Fruit fly (Drosophila melanogaster) whole organism, embryonic: Measurements from ENCODE around the gene PolA1.
A peak's percentile ranks its signal among the peaks of the same experiment; 100 is the strongest.

ENCODE experiments used
- Awh ChIP-seq: fragments of 200-800 bp; sonication (Bioruptor generic); IDR thresholded peaks from 2 replicates; pipeline ENCODE4, ENCODE4 v1.3.6; 2022; ENCODE audit warnings: missing biosample characterization, missing genetic modification characterization
- CG10147 ChIP-seq: fragments of 200-800 bp; sonication (Bioruptor generic); optimal IDR thresholded peaks from 2 replicates; lab custom pipeline; 2019; ENCODE audit warnings: missing biosample characterization, mild to moderate bottlenecking, missing genetic modification characterization, moderate library complexity
- CG10267 ChIP-seq: fragments of 200-800 bp; sonication (Bioruptor generic); optimal IDR thresholded peaks from 2 replicates; lab custom pipeline; 2018; ENCODE audit warnings: missing biosample characterization, mild to moderate bottlenecking, missing genetic modification characterization, moderate library complexity
- CG10366 ChIP-seq: fragments of 200-800 bp; sonication (Bioruptor generic); IDR thresholded peaks from 2 replicates; pipeline ENCODE4 v1.3.6; 2022; ENCODE audit warnings: missing biosample characterization, missing genetic modification characterization
- CG11560 ChIP-seq: fragments of 200-800 bp; sonication (Bioruptor generic); IDR thresholded peaks from 3 replicates; pipeline ENCODE4 v1.3.6; 2022; ENCODE audit warnings: missing biosample characterization, missing genetic modification characterization
- CG14014 ChIP-seq: fragments of 200-800 bp; sonication (Bioruptor generic); IDR thresholded peaks from 2 replicates; pipeline ENCODE4 v1.3.6; 2022; ENCODE audit warnings: missing biosample characterization, missing genetic modification characterization
- CG14965 ChIP-seq: fragments of 200-800 bp; sonication (Bioruptor generic); optimal IDR thresholded peaks from 2 replicates; lab custom pipeline; 2016; ENCODE audit warnings: missing biosample characterization, missing genetic modification characterization, borderline replicate concordance
- CG15011 ChIP-seq: fragments of 200-800 bp; sonication (Bioruptor generic); optimal IDR thresholded peaks from 3 replicates; lab custom pipeline; 2018; ENCODE audit warnings: missing biosample characterization, mild to moderate bottlenecking, missing genetic modification characterization
- CG16863 ChIP-seq: fragments of 200-800 bp; sonication (Bioruptor generic); optimal IDR thresholded peaks from 3 replicates; lab custom pipeline; 2016; ENCODE audit warnings: missing biosample characterization, missing genetic modification characterization
- CG17359 ChIP-seq: fragments of 200-800 bp; sonication (Bioruptor generic); optimal IDR thresholded peaks from 3 replicates; lab custom pipeline; 2018; ENCODE audit warnings: missing biosample characterization, mild to moderate bottlenecking, missing genetic modification characterization, moderate library complexity
- CG18011 ChIP-seq: fragments of 200-800 bp; sonication (Bioruptor generic); optimal IDR thresholded peaks from 2 replicates; lab custom pipeline; 2017; ENCODE audit warnings: missing biosample characterization, missing genetic modification characterization, mild to moderate bottlenecking, moderate library complexity, missing genotype
- CG2889 ChIP-seq: fragments of 200-800 bp; sonication (Bioruptor generic); IDR thresholded peaks from 3 replicates; pipeline ENCODE4 v1.3.6; 2022; ENCODE audit warnings: missing biosample characterization, missing genetic modification characterization
- CG33213 ChIP-seq: fragments of 200-800 bp; sonication (Bioruptor generic); optimal IDR thresholded peaks from 3 replicates; lab custom pipeline; 2016; ENCODE audit warnings: missing biosample characterization, missing genetic modification characterization
- CG34376 ChIP-seq: fragments of 200-800 bp; sonication (Bioruptor generic); optimal IDR thresholded peaks from 2 replicates; lab custom pipeline; 2018; ENCODE audit warnings: missing biosample characterization, mild to moderate bottlenecking, missing genetic modification characterization
- CG4360 ChIP-seq: fragments of 200-800 bp; sonication (Bioruptor generic); IDR thresholded peaks from 2 replicates; pipeline ENCODE4 v1.3.6; 2022; ENCODE audit warnings: missing biosample characterization, missing genetic modification characterization
- CG7745 ChIP-seq: fragments of 200-800 bp; sonication (Bioruptor generic); optimal IDR thresholded peaks from 2 replicates; lab custom pipeline; 2018; ENCODE audit warnings: missing biosample characterization, mild to moderate bottlenecking, missing genetic modification characterization, moderate library complexity
- CG7963 ChIP-seq: fragments of 200-800 bp; sonication (Bioruptor generic); IDR thresholded peaks from 3 replicates; pipeline ENCODE4 v1.3.6; 2022; ENCODE audit warnings: missing biosample characterization, missing genetic modification characterization; ENCODE audit not compliant: partially characterized antibody
- CG9609 ChIP-seq: fragments of 200-800 bp; sonication (Bioruptor generic); optimal IDR thresholded peaks from 3 replicates; lab custom pipeline; 2016; ENCODE audit warnings: missing biosample characterization, missing genetic modification characterization
- CG9797 ChIP-seq: fragments of 200-800 bp; sonication (Bioruptor generic); optimal IDR thresholded peaks from 3 replicates; lab custom pipeline; 2018; ENCODE audit warnings: missing biosample characterization, mild to moderate bottlenecking, missing genetic modification characterization
- Dll ChIP-seq: fragments of 200-800 bp; sonication (Bioruptor generic); IDR thresholded peaks from 4 replicates; pipeline ENCODE4 v1.3.6; 2022; ENCODE audit warnings: missing biosample characterization, missing genetic modification characterization; ENCODE audit not compliant: partially characterized antibody
- Doc2 ChIP-seq: fragments of 200-800 bp; sonication (Bioruptor generic); IDR thresholded peaks from 2 replicates; pipeline ENCODE4 v1.3.6; 2022; ENCODE audit warnings: missing biosample characterization, missing genetic modification characterization
- Eip74EF ChIP-seq, 2 experiments: fragments of 200-800 bp in 1 of 2; fragments of >200 bp in 1 of 2; sonication (Bioruptor generic) in 1 of 2; optimal IDR thresholded peaks; 2 replicates each; lab custom pipeline; 2017 to 2019; ENCODE audit warnings: missing biosample characterization in 2 of 2, missing genetic modification characterization in 2 of 2, mild to moderate bottlenecking in 1 of 2, moderate library complexity in 1 of 2
- HLHmδ ChIP-seq: fragments of 200-800 bp; sonication (Bioruptor generic); optimal IDR thresholded peaks from 2 replicates; lab custom pipeline; 2018; ENCODE audit warnings: missing biosample characterization, mild to moderate bottlenecking, missing genetic modification characterization, moderate library complexity
- Lim3 ChIP-seq: fragments of 200-800 bp; sonication (Bioruptor generic); IDR thresholded peaks from 2 replicates; pipeline ENCODE4 v1.3.6; 2022; ENCODE audit warnings: missing biosample characterization, missing genetic modification characterization
- MESR4 ChIP-seq: fragments of 200-800 bp; sonication (Bioruptor generic); optimal IDR thresholded peaks from 2 replicates; lab custom pipeline; 2018; ENCODE audit warnings: missing biosample characterization, mild to moderate bottlenecking, missing genetic modification characterization, moderate library complexity
- Mrtf ChIP-seq: fragments of 200-800 bp; sonication (Bioruptor generic); IDR thresholded peaks from 3 replicates; pipeline ENCODE4 v1.3.6; 2022; ENCODE audit warnings: missing biosample characterization, missing genetic modification characterization
- Neu2 ChIP-seq: fragments of 200-800 bp; sonication (Bioruptor generic); optimal IDR thresholded peaks from 3 replicates; lab custom pipeline; 2016; ENCODE audit warnings: missing biosample characterization, missing genetic modification characterization, borderline replicate concordance
- Oaz ChIP-seq: fragments of 200-800 bp; sonication (Bioruptor generic); IDR thresholded peaks from 2 replicates; pipeline ENCODE4 v1.3.6; 2022; ENCODE audit warnings: missing biosample characterization, missing genetic modification characterization
- Sry-δ ChIP-seq: fragments of 200-800 bp; sonication (Bioruptor generic); optimal IDR thresholded peaks from 2 replicates; lab custom pipeline; 2016; ENCODE audit warnings: missing biosample characterization, missing genetic modification characterization
- Vsx1 ChIP-seq: fragments of 200-800 bp; sonication (Bioruptor generic); optimal IDR thresholded peaks from 2 replicates; lab custom pipeline; 2017; ENCODE audit warnings: missing biosample characterization, mild to moderate bottlenecking, missing genetic modification characterization, missing genetic modification reagents
- abd-A ChIP-seq: fragments of 200-800 bp; sonication (Bioruptor generic); optimal IDR thresholded peaks from 3 replicates; lab custom pipeline; 2019; ENCODE audit warnings: missing biosample characterization, mild to moderate bottlenecking, missing genetic modification characterization, moderate library complexity
- br ChIP-seq: fragments of >200 bp; optimal IDR thresholded peaks from 2 replicates; lab custom pipeline; 2017
- btn ChIP-seq: fragments of 200-800 bp; sonication (Bioruptor generic); optimal IDR thresholded peaks from 2 replicates; lab custom pipeline; 2016; ENCODE audit warnings: missing biosample characterization, missing genetic modification characterization
- dati ChIP-seq: fragments of 200-800 bp; sonication (Bioruptor generic); IDR thresholded peaks from 2 replicates; pipeline ENCODE4 v1.3.6; 2022; ENCODE audit warnings: missing biosample characterization, missing genetic modification characterization
- en ChIP-seq: fragments of 200-800 bp; sonication (Bioruptor generic); optimal IDR thresholded peaks from 2 replicates; lab custom pipeline; 2016; ENCODE audit warnings: missing biosample characterization, missing genetic modification characterization
- ewg ChIP-seq: fragments of 200-800 bp; sonication (Bioruptor generic); optimal IDR thresholded peaks from 3 replicates; lab custom pipeline; 2017; ENCODE audit warnings: mild to moderate bottlenecking, missing biosample characterization, missing genetic modification reagents, missing genetic modification characterization
- fd96Cb ChIP-seq: fragments of 200-800 bp; sonication (Bioruptor generic); optimal IDR thresholded peaks from 2 replicates; lab custom pipeline; 2018; ENCODE audit warnings: missing biosample characterization, mild to moderate bottlenecking, missing genetic modification characterization, moderate library complexity
- gt ChIP-seq: fragments of 200-800 bp; sonication (Bioruptor generic); IDR thresholded peaks from 2 replicates; pipeline ENCODE4 v1.3.6; 2022; ENCODE audit warnings: missing biosample characterization, missing genetic modification characterization
- lov ChIP-seq, 2 experiments: fragments of 200-800 bp in 1 of 2; fragments of >200 bp in 1 of 2; sonication (Bioruptor generic) in 1 of 2; IDR thresholded peaks in 1 of 2; optimal IDR thresholded peaks in 1 of 2; 2 replicates in 1 of 2; 3 replicates in 1 of 2; pipeline versions ENCODE4 v1.3.6 to Lab custom; 2017 to 2022; ENCODE audit warnings: missing biosample characterization in 1 of 2, missing genetic modification characterization in 1 of 2
- mirr ChIP-seq: fragments of 200-800 bp; sonication (Bioruptor generic); optimal IDR thresholded peaks from 3 replicates; lab custom pipeline; 2018; ENCODE audit warnings: missing biosample characterization, mild to moderate bottlenecking, missing genetic modification characterization
- nerfin-1 ChIP-seq: fragments of 200-800 bp; sonication (Bioruptor generic); optimal IDR thresholded peaks from 3 replicates; lab custom pipeline; 2019; ENCODE audit warnings: missing biosample characterization, mild to moderate bottlenecking, missing genetic modification characterization, moderate library complexity
- pum ChIP-seq: fragments of 200-800 bp; sonication (Bioruptor generic); optimal IDR thresholded peaks from 2 replicates; lab custom pipeline; 2016; ENCODE audit warnings: missing biosample characterization, missing genetic modification characterization
- pzg ChIP-seq: fragments of 200-800 bp; sonication (Bioruptor generic); optimal IDR thresholded peaks from 3 replicates; lab custom pipeline; 2018; ENCODE audit warnings: missing biosample characterization, mild to moderate bottlenecking, missing genetic modification characterization, moderate library complexity
- sc ChIP-seq, 3 experiments: fragments of >200 bp in 2 of 3; fragments of 200-800 bp in 1 of 3; sonication (Bioruptor generic) in 1 of 3; optimal IDR thresholded peaks; 2 replicates in 2 of 3; 3 replicates in 1 of 3; lab custom pipeline; 2017; ENCODE audit warnings: mild to moderate bottlenecking in 1 of 3, missing biosample characterization in 1 of 3, missing genetic modification characterization in 1 of 3, missing genetic modification reagents in 1 of 3
- schlank ChIP-seq: fragments of 200-800 bp; sonication (Bioruptor generic); optimal IDR thresholded peaks from 2 replicates; lab custom pipeline; 2018; ENCODE audit warnings: missing biosample characterization, mild to moderate bottlenecking, missing genetic modification characterization
- slou ChIP-seq: fragments of 200-800 bp; sonication (Bioruptor generic); optimal IDR thresholded peaks from 3 replicates; lab custom pipeline; 2016; ENCODE audit warnings: missing biosample characterization, missing genetic modification characterization
- sqz ChIP-seq: fragments of 200-800 bp; sonication (Bioruptor generic); optimal IDR thresholded peaks from 3 replicates; lab custom pipeline; 2018; ENCODE audit warnings: missing biosample characterization, mild to moderate bottlenecking, missing genetic modification characterization
- tgo ChIP-seq: fragments of 200-800 bp; sonication (Bioruptor generic); IDR thresholded peaks from 3 replicates; pipeline ENCODE4 v1.3.6; 2022; ENCODE audit warnings: missing biosample characterization, missing genetic modification characterization
- usp ChIP-seq: fragments of >200 bp; optimal IDR thresholded peaks from 2 replicates; lab custom pipeline; 2017; ENCODE audit warnings: missing biosample characterization, missing genetic modification characterization
- z ChIP-seq: fragments of 200-800 bp; sonication (Bioruptor generic); IDR thresholded peaks from 3 replicates; pipeline ENCODE4 v1.3.6; 2022; ENCODE audit warnings: missing biosample characterization, missing genetic modification characterization

Gene PolA1

dm6 chr3R:21719934-21720431 is 48.4 kb upstream of the PolA1 start (continued):
- no peak for TF ChIP-seq CG9797 (GFP tag; lab: Kevin White, UChicago)
- no peak for TF ChIP-seq abd-A (tag; lab: Kevin White, UChicago)
- TF ChIP-seq CG10147 (GFP tag; lab: Kevin White, UChicago): peak; percentile 52
- TF ChIP-seq Doc2 (GFP tag; lab: Robert Waterston, UW): no peak
- no peak for TF ChIP-seq Sry-δ (GFP tag; lab: Kevin White, UChicago)
- TF ChIP-seq CG14014 (GFP tag; lab: Robert Waterston, UW): no peak
- TF ChIP-seq CG7745 (tag; lab: Kevin White, UChicago): no peak
- TF ChIP-seq Lim3 (GFP tag; lab: Robert Waterston, UW): no peak
- no peak for TF ChIP-seq Mrtf
- TF ChIP-seq en (GFP tag; lab: Kevin White, UChicago): no peak
- TF ChIP-seq CG2889: no peak
- no peak for TF ChIP-seq pzg (GFP tag; lab: Kevin White, UChicago)
- TF ChIP-seq sc (optimal IDR thresholded peaks at IDR 0.05; lab: Kevin White, UChicago): no peak
- no peak for TF ChIP-seq sc (GFP tag; optimal IDR thresholded peaks at IDR 0.05; lab: Kevin White, UChicago)
- TF ChIP-seq CG10366 (GFP tag; lab: Robert Waterston, UW): peak; percentile 25; the same call in 1 of the 2 replicates
- no peak for TF ChIP-seq CG9609 (GFP tag; lab: Kevin White, UChicago)
- TF ChIP-seq btn (GFP tag; lab: Kevin White, UChicago): no peak
- no peak for TF ChIP-seq z
- TF ChIP-seq CG33213 (GFP tag; lab: Kevin White, UChicago): no peak
- peak in 1 of 2 experiments; percentile 42 for TF ChIP-seq Eip74EF (GFP tag; optimal IDR thresholded peaks at IDR 0.05; lab: Kevin White, UChicago)
- TF ChIP-seq Oaz (GFP tag; lab: Robert Waterston, UW): no peak
- TF ChIP-seq Neu2: no peak
- TF ChIP-seq schlank: no peak
- no peak for TF ChIP-seq Dll
- TF ChIP-seq Awh (GFP tag; lab: Robert Waterston, UW): no peak
- TF ChIP-seq pum (GFP tag; lab: Kevin White, UChicago): no peak
- no peak for TF ChIP-seq CG11560 (tag; lab: Robert Waterston, UW)
- no peak for TF ChIP-seq CG14965 (GFP tag; lab: Kevin White, UChicago)
- peak; percentile 14 for TF ChIP-seq slou
- no peak; the same call in 1 of the 2 replicates for TF ChIP-seq CG4360 (GFP tag; lab: Robert Waterston, UW)
- peak; percentile 31 for TF ChIP-seq CG18011
- TF ChIP-seq HLHmδ (GFP tag; lab: Kevin White, UChicago): no peak
- TF ChIP-seq CG7963 (GFP tag; lab: Robert Waterston, UW): no peak
- peak; percentile 6 for TF ChIP-seq CG15011
- TF ChIP-seq tgo: peak; percentile 37; the same call in 1 of the 3 replicates
- no peak for TF ChIP-seq sqz (GFP tag; lab: Kevin White, UChicago)
- peak; percentile 57 for TF ChIP-seq CG17359 (tag; lab: Kevin White, UChicago)
- peak; percentile 30 for TF ChIP-seq CG16863
- no peak for TF ChIP-seq usp (GFP tag; lab: Kevin White, UChicago)
- TF ChIP-seq CG10267 (tag; lab: Kevin White, UChicago): peak; percentile 20
- TF ChIP-seq Vsx1: no peak
- no peak for TF ChIP-seq CG34376 (GFP tag; lab: Kevin White, UChicago)
- no peak for TF ChIP-seq gt (GFP tag; lab: Robert Waterston, UW)
- TF ChIP-seq mirr (GFP tag; lab: Kevin White, UChicago): no peak
- no peak for TF ChIP-seq dati (GFP tag; lab: Robert Waterston, UW)
- no peak for TF ChIP-seq br (lab: Kevin White, UChicago)
- TF ChIP-seq lov (optimal IDR thresholded peaks at IDR 0.05; lab: Kevin White, UChicago): no peak
- TF ChIP-seq lov (GFP tag; IDR thresholded peaks at IDR 0.05; lab: Robert Waterston, UW): no peak
- peak; percentile 10 for TF ChIP-seq fd96Cb (tag; lab: Kevin White, UChicago)
- no peak for TF ChIP-seq MESR4 (GFP tag; lab: Kevin White, UChicago)
- no peak for TF ChIP-seq ewg (GFP tag; lab: Kevin White, UChicago)
- no peak for TF ChIP-seq nerfin-1 (tag; lab: Kevin White, UChicago)
